Fruit fly (Drosophila melanogaster) whole organism, embryonic: ENCODE measurements around the gene CG31075.

Experiments
- ATbp ChIP-seq: fragments of 200-800 bp; sonication (Bioruptor generic); optimal IDR thresholded peaks from 2 replicates; lab custom pipeline; 2017; ENCODE audit warnings: missing biosample characterization, mild to moderate bottlenecking, missing genetic modification characterization, missing genetic modification reagents
- CG10209 ChIP-seq: fragments of 200-800 bp; sonication (Bioruptor generic); optimal IDR thresholded peaks from 3 replicates; lab custom pipeline; 2017; ENCODE audit warnings: missing biosample characterization, mild to moderate bottlenecking, missing genetic modification characterization, missing genetic modification reagents
- CG10274 ChIP-seq: fragments of 200-800 bp; sonication (Bioruptor generic); optimal IDR thresholded peaks from 3 replicates; lab custom pipeline; 2017; ENCODE audit warnings: missing biosample characterization, mild to moderate bottlenecking, missing genetic modification characterization
- CG10462 ChIP-seq: fragments of 200-800 bp; sonication (Bioruptor generic); optimal IDR thresholded peaks from 2 replicates; lab custom pipeline; 2016; ENCODE audit warnings: missing biosample characterization, missing genetic modification characterization
- CG12391 ChIP-seq: fragments of 200-800 bp; sonication (Bioruptor generic); optimal IDR thresholded peaks from 3 replicates; lab custom pipeline; 2018; ENCODE audit warnings: missing biosample characterization, mild to moderate bottlenecking, missing genetic modification characterization, moderate library complexity
- CG12942 ChIP-seq: fragments of 200-800 bp; sonication (Bioruptor generic); optimal IDR thresholded peaks from 3 replicates; lab custom pipeline; 2016; ENCODE audit warnings: missing biosample characterization, missing genetic modification characterization
- CG1602 ChIP-seq: fragments of 200-800 bp; sonication (Bioruptor generic); optimal IDR thresholded peaks from 3 replicates; lab custom pipeline; 2016; ENCODE audit warnings: missing biosample characterization, missing genetic modification characterization
- CG2120 ChIP-seq: fragments of 200-800 bp; sonication (Bioruptor generic); optimal IDR thresholded peaks from 3 replicates; lab custom pipeline; 2016; ENCODE audit warnings: missing biosample characterization, missing genetic modification characterization
- CG2129 ChIP-seq: fragments of 200-800 bp; sonication (Bioruptor generic); IDR thresholded peaks from 2 replicates; pipeline ENCODE4 v1.3.6; 2022; ENCODE audit warnings: missing biosample characterization, missing genetic modification characterization; ENCODE audit not compliant: partially characterized antibody
- CG2712 ChIP-seq: fragments of 200-800 bp; optimal IDR thresholded peaks from 3 replicates; lab custom pipeline; 2019; ENCODE audit warnings: missing biosample characterization, mild to moderate bottlenecking, missing genetic modification characterization, moderate library complexity
- CG4404 ChIP-seq: fragments of 200-800 bp; sonication (Bioruptor generic); IDR thresholded peaks from 2 replicates; pipeline ENCODE4 v1.3.6; 2022; ENCODE audit warnings: missing biosample characterization, missing genetic modification characterization
- CG5180 ChIP-seq: fragments of 200-800 bp; sonication (Bioruptor generic); optimal IDR thresholded peaks from 3 replicates; lab custom pipeline; 2017; ENCODE audit warnings: missing biosample characterization, missing genetic modification characterization, mild to moderate bottlenecking, moderate library complexity, missing genetic modification reagents
- CG6854 ChIP-seq: fragments of 200-800 bp; sonication (Bioruptor generic); optimal IDR thresholded peaks from 3 replicates; lab custom pipeline; 2017; ENCODE audit warnings: missing biosample characterization, mild to moderate bottlenecking, missing genetic modification characterization
- CG7745 ChIP-seq: fragments of 200-800 bp; sonication (Bioruptor generic); optimal IDR thresholded peaks from 2 replicates; lab custom pipeline; 2018; ENCODE audit warnings: missing biosample characterization, mild to moderate bottlenecking, missing genetic modification characterization, moderate library complexity
- CG7839 ChIP-seq: fragments of 200-800 bp; sonication (Bioruptor generic); optimal IDR thresholded peaks from 3 replicates; lab custom pipeline; 2018; ENCODE audit warnings: missing biosample characterization, mild to moderate bottlenecking, missing genetic modification characterization, moderate library complexity
- CG9609 ChIP-seq: fragments of 200-800 bp; sonication (Bioruptor generic); optimal IDR thresholded peaks from 3 replicates; lab custom pipeline; 2016; ENCODE audit warnings: missing biosample characterization, missing genetic modification characterization
- CG9797 ChIP-seq: fragments of 200-800 bp; sonication (Bioruptor generic); optimal IDR thresholded peaks from 3 replicates; lab custom pipeline; 2018; ENCODE audit warnings: missing biosample characterization, mild to moderate bottlenecking, missing genetic modification characterization
- Dek ChIP-seq: fragments of 200-800 bp; sonication (Bioruptor generic); optimal IDR thresholded peaks from 3 replicates; lab custom pipeline; 2019; ENCODE audit warnings: missing biosample characterization, mild to moderate bottlenecking, missing genetic modification characterization, moderate library complexity
- Drgx ChIP-seq: fragments of 200-800 bp; sonication (Bioruptor generic); IDR thresholded peaks from 2 replicates; pipeline ENCODE4 v1.3.6; 2022; ENCODE audit warnings: missing biosample characterization, missing genetic modification characterization
- Hey ChIP-seq: fragments of 200-800 bp; sonication (Bioruptor generic); optimal IDR thresholded peaks from 3 replicates; lab custom pipeline; 2018; ENCODE audit warnings: missing biosample characterization, mild to moderate bottlenecking, missing genetic modification characterization
- Hr51 ChIP-seq, 2 experiments: fragments of 200-800 bp; sonication (Bioruptor generic); optimal IDR thresholded peaks; 2 replicates in 1 of 2; 3 replicates in 1 of 2; lab custom pipeline; 2016 to 2018; ENCODE audit warnings: missing biosample characterization in 2 of 2, missing genetic modification characterization in 2 of 2, mild to moderate bottlenecking in 1 of 2, moderate library complexity in 1 of 2
- Hr78 ChIP-seq, 2 experiments: fragments of 200-800 bp in 1 of 2; fragments of >200 bp in 1 of 2; sonication (Bioruptor generic) in 1 of 2; optimal IDR thresholded peaks; 2 replicates each; lab custom pipeline; 2017 to 2019; ENCODE audit warnings: missing biosample characterization in 2 of 2, missing genetic modification characterization in 2 of 2, mild to moderate bottlenecking in 1 of 2, moderate library complexity in 1 of 2
- Hsf ChIP-seq: fragments of 200-800 bp; sonication (Bioruptor generic); optimal IDR thresholded peaks from 3 replicates; lab custom pipeline; 2016; ENCODE audit warnings: missing biosample characterization, missing genetic modification characterization
- Mes4 ChIP-seq: fragments of 200-800 bp; sonication (Bioruptor generic); optimal IDR thresholded peaks from 2 replicates; lab custom pipeline; 2016; ENCODE audit warnings: missing biosample characterization, missing genetic modification characterization
- Nf-YA ChIP-seq: fragments of 200-800 bp; sonication (Bioruptor generic); IDR thresholded peaks from 2 replicates; pipeline ENCODE4 v1.3.6; 2022; ENCODE audit warnings: missing biosample characterization, missing genetic modification characterization
- Poxn ChIP-seq: fragments of 200-800 bp; sonication (Bioruptor generic); IDR thresholded peaks from 2 replicates; pipeline ENCODE4 v1.3.6; 2022; ENCODE audit warnings: missing biosample characterization, missing genetic modification characterization
- Rfx ChIP-seq: fragments of 200-800 bp; sonication (Bioruptor generic); IDR thresholded peaks from 2 replicates; pipeline ENCODE4 v1.3.6; 2022; ENCODE audit warnings: missing biosample characterization, missing genetic modification characterization
- amos ChIP-seq: fragments of 200-800 bp; sonication (Bioruptor generic); IDR thresholded peaks from 2 replicates; pipeline ENCODE4 v1.3.6; 2022; ENCODE audit warnings: missing biosample characterization, missing genetic modification characterization; ENCODE audit not compliant: partially characterized antibody
- ash1 ChIP-seq: fragments of 200-800 bp; sonication (Bioruptor generic); optimal IDR thresholded peaks from 2 replicates; lab custom pipeline; 2018; ENCODE audit warnings: missing biosample characterization, mild to moderate bottlenecking, missing genetic modification characterization
- cg ChIP-seq: fragments of 200-800 bp; sonication (Bioruptor generic); optimal IDR thresholded peaks from 3 replicates; lab custom pipeline; 2019; ENCODE audit warnings: missing biosample characterization, mild to moderate bottlenecking, missing genetic modification characterization, moderate library complexity
- eve ChIP-seq, 2 experiments: fragments of >200 bp; optimal IDR thresholded peaks; 2 replicates each; lab custom pipeline; 2017; ENCODE audit warnings: missing biosample characterization in 2 of 2, missing genetic modification characterization in 2 of 2
- gcm ChIP-seq: fragments of 200-800 bp; sonication (Bioruptor generic); optimal IDR thresholded peaks from 2 replicates; lab custom pipeline; 2019; ENCODE audit warnings: missing biosample characterization, mild to moderate bottlenecking, missing genetic modification characterization, moderate library complexity
- gcm2 ChIP-seq: fragments of 200-800 bp; sonication (Bioruptor generic); optimal IDR thresholded peaks from 2 replicates; lab custom pipeline; 2016; ENCODE audit warnings: missing biosample characterization, missing genetic modification characterization
- grau ChIP-seq: fragments of 200-800 bp; optimal IDR thresholded peaks from 3 replicates; lab custom pipeline; 2019; ENCODE audit warnings: missing biosample characterization, mild to moderate bottlenecking, missing genetic modification characterization, moderate library complexity
- klu ChIP-seq: fragments of 200-800 bp; sonication (Bioruptor generic); IDR thresholded peaks from 2 replicates; pipeline ENCODE4 v1.3.6; 2022; ENCODE audit warnings: missing biosample characterization, missing genetic modification characterization
- lbe ChIP-seq: fragments of 200-800 bp; sonication (Bioruptor generic); optimal IDR thresholded peaks from 2 replicates; lab custom pipeline; 2016; ENCODE audit warnings: missing biosample characterization, mild to moderate bottlenecking, missing genetic modification characterization
- lmd ChIP-seq: fragments of 200-800 bp; sonication (Bioruptor generic); IDR thresholded peaks from 2 replicates; pipeline ENCODE4 v1.3.6; 2022; ENCODE audit warnings: missing biosample characterization, missing genetic modification characterization
- nmo ChIP-seq: fragments of 200-800 bp; sonication (Bioruptor generic); optimal IDR thresholded peaks from 2 replicates; lab custom pipeline; 2018; ENCODE audit warnings: missing biosample characterization, mild to moderate bottlenecking, missing genetic modification characterization, moderate library complexity
- pum ChIP-seq: fragments of 200-800 bp; sonication (Bioruptor generic); optimal IDR thresholded peaks from 2 replicates; lab custom pipeline; 2016; ENCODE audit warnings: missing biosample characterization, missing genetic modification characterization
- rib ChIP-seq: fragments of 200-800 bp; sonication (Bioruptor generic); IDR thresholded peaks from 2 replicates; pipeline ENCODE4 v1.3.6; 2022; ENCODE audit warnings: missing biosample characterization, missing genetic modification characterization
- sens-2 ChIP-seq: fragments of 200-800 bp; sonication (Bioruptor generic); IDR thresholded peaks from 2 replicates; pipeline ENCODE4 v1.3.6; 2022; ENCODE audit warnings: missing biosample characterization, missing genetic modification characterization
- twi ChIP-seq: fragments of 200-800 bp; optimal IDR thresholded peaks from 2 replicates; lab custom pipeline; 2019; ENCODE audit warnings: missing biosample characterization, mild to moderate bottlenecking, missing genetic modification characterization, moderate library complexity
- usp ChIP-seq: fragments of >200 bp; optimal IDR thresholded peaks from 2 replicates; lab custom pipeline; 2017; ENCODE audit warnings: missing biosample characterization, missing genetic modification characterization
- vfl ChIP-seq: fragments of 200-800 bp; sonication (Bioruptor generic); optimal IDR thresholded peaks from 2 replicates; lab custom pipeline; 2016; ENCODE audit warnings: missing biosample characterization, missing genetic modification characterization
- z ChIP-seq: fragments of 200-800 bp; sonication (Bioruptor generic); IDR thresholded peaks from 3 replicates; pipeline ENCODE4 v1.3.6; 2022; ENCODE audit warnings: missing biosample characterization, missing genetic modification characterization
- zen ChIP-seq: fragments of 200-800 bp; sonication (Bioruptor generic); optimal IDR thresholded peaks from 3 replicates; lab custom pipeline; 2018; ENCODE audit warnings: missing biosample characterization, mild to moderate bottlenecking, missing genetic modification characterization, moderate library complexity
- zfh2 ChIP-seq: fragments of 200-800 bp; sonication (Bioruptor generic); optimal IDR thresholded peaks from 2 replicates; lab custom pipeline; 2016; ENCODE audit warnings: missing biosample characterization, missing genetic modification characterization

CG31075 gene

DNA sequence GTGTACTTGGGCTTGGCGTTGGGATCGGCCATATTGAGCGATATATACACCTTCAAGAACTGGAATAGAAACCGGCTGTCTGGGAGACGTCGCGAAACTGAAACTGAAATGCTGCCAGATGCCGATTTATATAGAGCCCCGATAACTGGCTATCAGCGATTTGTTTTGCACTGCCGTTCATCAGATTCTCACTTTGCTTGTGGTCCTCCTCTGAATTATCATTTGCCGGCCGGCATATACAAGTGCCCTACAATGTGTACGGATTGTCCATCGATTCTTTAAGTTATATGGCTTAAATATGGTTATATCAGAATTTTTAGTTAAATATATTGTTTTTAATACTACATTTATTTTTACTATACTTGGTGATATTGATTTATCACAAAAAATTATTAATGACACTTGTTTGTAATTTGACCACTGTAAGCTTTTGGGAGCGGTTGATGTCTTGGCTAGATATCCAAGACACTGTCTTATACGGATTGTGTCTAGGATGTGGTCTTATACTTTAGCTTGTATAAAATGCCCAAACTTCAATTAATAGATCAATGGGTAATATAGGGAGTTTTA lies at the start of gene CG31075 (continued):
- TF ChIP-seq Drgx (GFP tag; lab: Robert Waterston, UW) (peak; percentile 90), zen (no peak), CG10274 (GFP tag; lab: Kevin White, UChicago) (peak; percentile 97), sens-2 (GFP tag; lab: Robert Waterston, UW) (no peak), CG12391 (tag; lab: Kevin White, UChicago) (peak; percentile 41), CG4404 (GFP tag; lab: Robert Waterston, UW) (no peak), cg (GFP tag; lab: Kevin White, UChicago) (no peak), CG5180 (no peak), pum (GFP tag; lab: Kevin White, UChicago) (no peak), grau (peak; percentile 56), CG6854 (GFP tag; lab: Kevin White, UChicago) (peak; percentile 24), amos (no peak), Hey (tag; lab: Kevin White, UChicago) (no peak), CG7839 (tag; lab: Kevin White, UChicago) (peak; percentile 69), vfl (no peak), Dek (tag; lab: Kevin White, UChicago) (peak; percentile 72), zfh2 (peak; percentile 63), gcm2 (GFP tag; lab: Kevin White, UChicago) (no peak), ash1 (GFP tag; lab: Kevin White, UChicago) (no peak), Poxn (GFP tag; lab: Robert Waterston, UW) (peak; percentile 62), ATbp (GFP tag; lab: Kevin White, UChicago) (no peak), gcm (no peak), CG2712 (tag; lab: Kevin White, UChicago) (peak; percentile 28), CG7745 (no peak), Rfx (GFP tag; lab: Robert Waterston, UW) (peak; percentile 83), Hsf (GFP tag; lab: Kevin White, UChicago) (no peak), nmo (GFP tag; lab: Kevin White, UChicago) (peak; percentile 60), CG10209 (no peak), CG10462 (GFP tag; lab: Kevin White, UChicago) (no peak), Mes4 (GFP tag; lab: Kevin White, UChicago) (no peak)

DNA sequence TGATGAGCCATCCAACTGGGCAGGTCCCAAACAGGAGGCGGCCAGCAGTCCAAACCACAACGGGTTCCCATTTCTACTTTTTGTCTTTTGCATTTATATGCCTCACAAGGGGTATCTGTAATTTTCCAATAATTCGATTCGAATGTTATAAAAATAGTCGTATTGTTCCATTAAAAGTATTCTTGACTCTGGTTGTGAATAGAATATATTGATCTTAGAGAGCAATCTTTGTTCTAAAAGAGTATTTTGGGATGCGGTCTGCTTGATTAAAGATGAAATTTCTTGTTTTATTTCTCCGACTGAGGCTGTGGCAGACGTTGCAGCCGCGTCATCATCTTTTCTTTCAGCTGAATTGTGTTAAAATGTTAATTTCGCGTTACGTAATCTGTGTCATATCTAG lies 45.6 kb upstream of the CG31075 start:
- TF ChIP-seq CG2129 (GFP tag; lab: Robert Waterston, UW) (no peak), z (no peak), rib (GFP tag; lab: Robert Waterston, UW) (no peak), Hr51 (GFP tag; optimal IDR thresholded peaks at IDR 0.05; lab: Kevin White, UChicago) (no peak), lmd (GFP tag; lab: Robert Waterston, UW) (no peak), ash1 (GFP tag; lab: Kevin White, UChicago) (no peak), ATbp (GFP tag; lab: Kevin White, UChicago) (no peak), twi (tag; lab: Kevin White, UChicago) (no peak), lbe (GFP tag; lab: Kevin White, UChicago) (no peak), CG12942 (GFP tag; lab: Kevin White, UChicago) (no peak), CG9609 (GFP tag; lab: Kevin White, UChicago) (no peak), usp (no peak), CG2120 (GFP tag; lab: Kevin White, UChicago) (no peak), Nf-YA (GFP tag; lab: Robert Waterston, UW) (no peak), Hr78 (GFP tag; optimal IDR thresholded peaks at IDR 0.05; lab: Kevin White, UChicago) (no peak), CG1602 (GFP tag; lab: Kevin White, UChicago) (no peak), eve (GFP tag; optimal IDR thresholded peaks at IDR 0.05; lab: Kevin White, UChicago) (no peak), klu (GFP tag; lab: Robert Waterston, UW) (no peak), CG9797 (GFP tag; lab: Kevin White, UChicago) (no peak), Poxn (GFP tag; lab: Robert Waterston, UW) (no peak)
